Worm (Caenorhabditis elegans) whole organism, L1 larva: ENCODE results near the gene mrpl-28.

Experiments
- C04F5.9 ChIP-seq: sonication (generic microtip); optimal IDR thresholded peaks from 2 replicates; lab custom pipeline; 2016; ENCODE audit warnings: missing genetic modification characterization, missing compliant biosample characterization
- C16A3.4 ChIP-seq: fragments of 150-350 bp; optimal IDR thresholded peaks from 2 replicates; lab custom pipeline; 2014; ENCODE audit warnings: missing biosample characterization, missing genetic modification characterization
- Y116A8C.19 ChIP-seq: sonication (generic microtip); optimal IDR thresholded peaks from 2 replicates; lab custom pipeline; 2016; ENCODE audit warnings: missing compliant biosample characterization, missing genetic modification characterization, borderline replicate concordance
- aly-2 ChIP-seq: fragments of 150-350 bp; optimal IDR thresholded peaks from 2 replicates; lab custom pipeline; 2014; ENCODE audit warnings: missing biosample characterization, missing genetic modification characterization
- ama-1 ChIP-seq: fragments of 150-350 bp; optimal IDR thresholded peaks from 2 replicates; lab custom pipeline; 2014
- ceh-63 ChIP-seq: fragments of 200-800 bp; sonication (Bioruptor generic); optimal IDR thresholded peaks from 2 replicates; lab custom pipeline; 2018; ENCODE audit warnings: mild to moderate bottlenecking, missing genetic modification characterization, missing compliant biosample characterization
- ceh-8 ChIP-seq: fragments of 200-800 bp; sonication (Bioruptor generic); optimal IDR thresholded peaks from 2 replicates; lab custom pipeline; 2018; ENCODE audit warnings: mild to moderate bottlenecking, missing genetic modification characterization, moderate library complexity, missing compliant biosample characterization
- ceh-82 ChIP-seq, 3 experiments: fragments of 150-350 bp in 1 of 3; sonication (generic microtip) in 2 of 3; optimal IDR thresholded peaks; 2 replicates each; lab custom pipeline; 2014 to 2017; ENCODE audit warnings: missing biosample characterization in 3 of 3, missing genetic modification characterization in 3 of 3
- ceh-90 ChIP-seq: sonication (generic microtip); optimal IDR thresholded peaks from 2 replicates; lab custom pipeline; 2016; ENCODE audit warnings: missing genetic modification characterization, missing compliant biosample characterization
- ces-1 ChIP-seq: fragments of 150-350 bp; optimal IDR thresholded peaks from 2 replicates; lab custom pipeline; 2014; ENCODE audit warnings: missing biosample characterization, missing genetic modification reagents, missing genetic modification characterization
- dpl-1 ChIP-seq, 3 experiments: fragments of 150-350 bp in 2 of 3; sonication (generic microtip) in 1 of 3; optimal IDR thresholded peaks; 2 replicates each; lab custom pipeline; 2014 to 2017; ENCODE audit warnings: missing biosample characterization in 3 of 3, missing genetic modification characterization in 3 of 3, missing genetic modification reagents in 3 of 3
- dsc-1 ChIP-seq: sonication (generic microtip); optimal IDR thresholded peaks from 2 replicates; lab custom pipeline; 2016; ENCODE audit warnings: mild to moderate bottlenecking, missing genetic modification characterization, missing compliant biosample characterization
- efl-1 ChIP-seq, 4 experiments: fragments of 150-350 bp; optimal IDR thresholded peaks in 3 of 4; peaks in 1 of 4; 1 replicate in 1 of 4; 2 replicates in 3 of 4; lab custom pipeline; 2014; ENCODE audit warnings: missing biosample characterization in 2 of 4, missing genetic modification characterization in 2 of 4, missing genetic modification reagents in 2 of 4
- efl-3 ChIP-seq: fragments of 200-800 bp; sonication (Bioruptor generic); optimal IDR thresholded peaks from 2 replicates; lab custom pipeline; 2018; ENCODE audit warnings: mild to moderate bottlenecking, missing genetic modification characterization, missing compliant biosample characterization
- elt-2 ChIP-seq: sonication (generic microtip); optimal IDR thresholded peaks from 2 replicates; lab custom pipeline; 2016; ENCODE audit warnings: missing genetic modification characterization, mild to moderate bottlenecking, inconsistent platforms, missing compliant biosample characterization, missing genetic modification reagents
- elt-3 ChIP-seq, 6 experiments: fragments of 150-350 bp in 1 of 6; sonication (generic microtip); optimal IDR thresholded peaks; 2 replicates each; lab custom pipeline; 2017 to 2018; ENCODE audit warnings: missing biosample characterization in 6 of 6, missing genetic modification characterization in 6 of 6, inconsistent platforms in 1 of 6
- ets-5 ChIP-seq: fragments of 200-800 bp; sonication (Bioruptor generic); IDR thresholded peaks from 2 replicates; pipeline ENCODE4 v1.3.6; 2022; ENCODE audit warnings: missing genetic modification characterization, missing compliant biosample characterization
- fkh-4 ChIP-seq: sonication (generic microtip); optimal IDR thresholded peaks from 2 replicates; lab custom pipeline; 2016; ENCODE audit warnings: missing compliant biosample characterization, missing genetic modification characterization, borderline replicate concordance
- fkh-8 ChIP-seq: sonication (generic microtip); optimal IDR thresholded peaks from 2 replicates; lab custom pipeline; 2016; ENCODE audit warnings: mild to moderate bottlenecking, missing genetic modification characterization, missing compliant biosample characterization
- fos-1 ChIP-seq: fragments of 150-350 bp; optimal IDR thresholded peaks from 2 replicates; lab custom pipeline; 2014; ENCODE audit warnings: missing biosample characterization, missing genetic modification characterization
- hlh-17 ChIP-seq: fragments of 200-800 bp; sonication (Bioruptor generic); optimal IDR thresholded peaks from 2 replicates; lab custom pipeline; 2018; ENCODE audit warnings: missing genetic modification characterization, mild to moderate bottlenecking, missing compliant biosample characterization, moderate library complexity, borderline replicate concordance
- hpl-2 ChIP-seq: fragments of 150-350 bp; optimal IDR thresholded peaks from 2 replicates; lab custom pipeline; 2014; ENCODE audit warnings: missing biosample characterization, missing genetic modification reagents, missing genetic modification characterization
- irx-1 ChIP-seq: sonication (generic microtip); optimal IDR thresholded peaks from 2 replicates; lab custom pipeline; 2016; ENCODE audit warnings: missing genetic modification characterization, missing compliant biosample characterization
- lin-14 ChIP-seq: fragments of 200-800 bp; sonication (Bioruptor generic); optimal IDR thresholded peaks from 2 replicates; lab custom pipeline; 2018; ENCODE audit warnings: mild to moderate bottlenecking, missing genetic modification characterization, moderate library complexity, missing compliant biosample characterization
- lin-15B ChIP-seq: fragments of 150-350 bp; sonication (generic microtip); optimal IDR thresholded peaks from 3 replicates; lab custom pipeline; 2014; ENCODE audit warnings: missing biosample characterization, missing genetic modification characterization
- lin-39 ChIP-seq: fragments of 150-350 bp; optimal IDR thresholded peaks from 2 replicates; lab custom pipeline; 2014; ENCODE audit warnings: missing biosample characterization, missing genetic modification reagents, missing genetic modification characterization
- mdl-1 ChIP-seq, 2 experiments: fragments of 150-350 bp; optimal IDR thresholded peaks; 2 replicates each; lab custom pipeline; 2014 to 2017; ENCODE audit warnings: missing biosample characterization in 2 of 2, missing genetic modification characterization in 2 of 2, inconsistent platforms in 1 of 2
- mef-2 ChIP-seq: fragments of 150-350 bp; optimal IDR thresholded peaks from 2 replicates; lab custom pipeline; 2014; ENCODE audit warnings: missing biosample characterization, missing genetic modification characterization
- mep-1 ChIP-seq: fragments of 150-350 bp; optimal IDR thresholded peaks from 2 replicates; lab custom pipeline; 2014; ENCODE audit warnings: missing biosample characterization, missing genetic modification characterization
- nhr-11 ChIP-seq: fragments of 150-350 bp; optimal IDR thresholded peaks from 2 replicates; lab custom pipeline; 2014; ENCODE audit warnings: missing biosample characterization, missing genetic modification characterization
- nhr-20 ChIP-seq: sonication (generic microtip); optimal IDR thresholded peaks from 2 replicates; lab custom pipeline; 2016; ENCODE audit warnings: mild to moderate bottlenecking, missing genetic modification characterization, missing compliant biosample characterization
- nhr-237 ChIP-seq: fragments of 150-350 bp; optimal IDR thresholded peaks from 2 replicates; lab custom pipeline; 2014; ENCODE audit warnings: missing biosample characterization, missing genetic modification characterization
- nhr-28 ChIP-seq: fragments of 150-350 bp; optimal IDR thresholded peaks from 2 replicates; lab custom pipeline; 2014; ENCODE audit warnings: missing biosample characterization, missing genetic modification characterization
- nhr-47 ChIP-seq: sonication (generic microtip); optimal IDR thresholded peaks from 2 replicates; lab custom pipeline; 2016; ENCODE audit warnings: mild to moderate bottlenecking, missing genetic modification characterization, moderate library complexity, missing compliant biosample characterization
- nhr-71 ChIP-seq: sonication (generic microtip); optimal IDR thresholded peaks from 2 replicates; lab custom pipeline; 2016; ENCODE audit warnings: mild to moderate bottlenecking, missing genetic modification characterization, moderate library complexity, missing compliant biosample characterization
- nhr-84 ChIP-seq: sonication (generic microtip); optimal IDR thresholded peaks from 2 replicates; lab custom pipeline; 2017; ENCODE audit warnings: missing biosample characterization, missing genetic modification characterization
- nhr-85 ChIP-seq: sonication (generic microtip); peaks from one replicate; lab custom pipeline; 2016; ENCODE audit warnings: missing genetic modification characterization, inconsistent platforms, missing compliant biosample characterization
- nhr-90 ChIP-seq: sonication (generic microtip); optimal IDR thresholded peaks from 2 replicates; lab custom pipeline; 2016; ENCODE audit warnings: mild to moderate bottlenecking, missing genetic modification characterization, missing compliant biosample characterization; ENCODE audit not compliant: poor library complexity
- pag-3 ChIP-seq: sonication (generic microtip); optimal IDR thresholded peaks from 2 replicates; lab custom pipeline; 2017; ENCODE audit warnings: missing genetic modification characterization, mild to moderate bottlenecking, missing compliant biosample characterization, antibody characterized with exemption, borderline replicate concordance; ENCODE audit not compliant: insufficient read depth
- pqm-1 ChIP-seq: sonication (generic microtip); optimal IDR thresholded peaks from 3 replicates; lab custom pipeline; 2017; ENCODE audit warnings: missing biosample characterization, missing genetic modification characterization
- rnt-1 ChIP-seq: sonication (generic microtip); optimal IDR thresholded peaks from 2 replicates; lab custom pipeline; 2016; ENCODE audit warnings: mild to moderate bottlenecking, missing genetic modification characterization, moderate library complexity, missing compliant biosample characterization
- snpc-4 ChIP-seq: fragments of 150-350 bp; optimal IDR thresholded peaks from 2 replicates; lab custom pipeline; 2014; ENCODE audit warnings: missing biosample characterization, missing genetic modification characterization
- sox-4 ChIP-seq: sonication (generic microtip); optimal IDR thresholded peaks from 2 replicates; lab custom pipeline; 2016; ENCODE audit warnings: missing genetic modification characterization, missing compliant biosample characterization
- swsn-7 ChIP-seq: sonication (generic microtip); optimal IDR thresholded peaks from 2 replicates; lab custom pipeline; 2016; ENCODE audit warnings: missing genetic modification characterization, missing compliant biosample characterization
- tbx-2 ChIP-seq: sonication (generic microtip); optimal IDR thresholded peaks from 2 replicates; lab custom pipeline; 2016; ENCODE audit warnings: missing genetic modification characterization, missing compliant biosample characterization
- unc-130 ChIP-seq: fragments of 150-350 bp; optimal IDR thresholded peaks from 2 replicates; lab custom pipeline; 2017; ENCODE audit warnings: missing biosample characterization, missing genetic modification characterization, inconsistent platforms
- xbp-1 ChIP-seq: sonication (generic microtip); optimal IDR thresholded peaks from 2 replicates; lab custom pipeline; 2016; ENCODE audit warnings: missing genetic modification characterization, missing compliant biosample characterization
- zip-4 ChIP-seq: fragments of 200-800 bp; sonication (Bioruptor generic); optimal IDR thresholded peaks from 2 replicates; lab custom pipeline; 2018; ENCODE audit warnings: mild to moderate bottlenecking, missing genetic modification characterization, moderate library complexity, missing compliant biosample characterization

The mrpl-28 gene

DNA sequence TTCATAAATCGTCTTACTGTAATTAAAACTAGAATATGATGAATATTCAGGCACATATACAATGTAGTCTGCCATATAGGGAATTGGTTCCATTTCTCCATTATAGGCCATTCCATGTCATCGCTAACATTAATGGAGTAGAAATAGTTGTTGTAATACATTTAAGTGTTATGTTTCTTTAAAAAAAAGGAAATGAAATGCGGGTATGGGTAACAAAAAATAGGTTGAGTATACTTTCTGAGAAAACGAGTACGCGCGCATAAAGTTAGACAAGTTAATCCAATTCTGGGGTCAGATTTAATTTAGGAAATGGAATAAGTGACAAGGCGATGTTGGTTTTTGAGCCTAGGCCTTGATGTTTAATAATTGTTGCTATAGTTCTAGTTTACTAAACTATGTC, 17.9 kb upstream of the mrpl-28 start, which contains the start of gene T01D1.7:
Gene T01D1.7 (minus strand): TSS at position 101 of the 400 bp plus-strand sequence.
- TF ChIP-seq nhr-47 (tag; lab: Kevin White, UChicago) (peak; percentile 16), mef-2 (no peak), ceh-82 (tag; optimal IDR thresholded peaks at IDR 0.05; lab: Kevin White, UChicago) (no peak), nhr-71 (tag; lab: Kevin White, UChicago) (peak; percentile 40), irx-1 (tag; lab: Kevin White, UChicago) (peak; percentile 3), elt-2 (tag; lab: Kevin White, UChicago) (no peak), nhr-11 (no peak), swsn-7 (tag; lab: Kevin White, UChicago) (no peak), mdl-1 (tag; optimal IDR thresholded peaks at IDR 0.05; lab: Kevin White, UChicago) (no peak), hpl-2 (GFP tag; lab: Kevin White, UChicago) (no peak), hlh-17 (GFP tag; lab: Kevin White, UChicago) (no peak), tbx-2 (tag; lab: Kevin White, UChicago) (no peak), fkh-8 (peak; percentile 15), nhr-84 (tag; lab: Kevin White, UChicago) (no peak), C04F5.9 (tag; lab: Kevin White, UChicago) (no peak), nhr-85 (tag; lab: Kevin White, UChicago) (no peak), rnt-1 (tag; lab: Kevin White, UChicago) (no peak), xbp-1 (tag; lab: Kevin White, UChicago) (no peak), sox-4 (no peak), snpc-4 (no peak)

DNA sequence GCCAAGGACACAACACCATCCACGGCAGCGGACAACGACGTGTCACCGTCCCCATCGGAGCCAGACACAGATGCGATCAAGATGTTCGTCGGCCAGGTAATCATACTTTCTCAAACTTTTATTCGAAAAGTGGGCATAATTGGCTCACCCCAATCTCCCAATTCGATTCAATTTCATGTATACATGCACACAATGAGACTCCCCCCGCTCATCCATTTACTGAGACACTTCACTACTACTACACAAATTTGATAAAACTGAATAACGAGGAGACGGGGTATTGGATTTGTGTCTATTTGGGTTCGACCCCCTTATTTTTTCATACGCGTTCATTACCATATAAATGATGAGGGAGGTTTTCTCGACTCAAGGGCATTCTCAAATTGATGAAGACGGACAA, 7.4 kb upstream of the mrpl-28 start:
- TF ChIP-seq ceh-63 (GFP tag; lab: Kevin White, UChicago) (no peak), pag-3 (tag; lab: Kevin White, UChicago) (no peak), xbp-1 (tag; lab: Kevin White, UChicago) (no peak), lin-14 (GFP tag; lab: Kevin White, UChicago) (peak; percentile 37), efl-1 (optimal IDR thresholded peaks at IDR 0.05; lab: Kevin White, UChicago) (no peak), efl-1 (GFP tag; optimal IDR thresholded peaks at IDR 0.05 in 1 of 2; lab: Kevin White, UChicago) (peak in 1 of 2 experiments; percentile 76), elt-3 (tag; optimal IDR thresholded peaks at IDR 0.05; lab: Kevin White, UChicago) (peak in 1 of 6 experiments; percentile 9), nhr-85 (tag; lab: Kevin White, UChicago) (peak; percentile 68), fkh-8 (no peak)

DNA sequence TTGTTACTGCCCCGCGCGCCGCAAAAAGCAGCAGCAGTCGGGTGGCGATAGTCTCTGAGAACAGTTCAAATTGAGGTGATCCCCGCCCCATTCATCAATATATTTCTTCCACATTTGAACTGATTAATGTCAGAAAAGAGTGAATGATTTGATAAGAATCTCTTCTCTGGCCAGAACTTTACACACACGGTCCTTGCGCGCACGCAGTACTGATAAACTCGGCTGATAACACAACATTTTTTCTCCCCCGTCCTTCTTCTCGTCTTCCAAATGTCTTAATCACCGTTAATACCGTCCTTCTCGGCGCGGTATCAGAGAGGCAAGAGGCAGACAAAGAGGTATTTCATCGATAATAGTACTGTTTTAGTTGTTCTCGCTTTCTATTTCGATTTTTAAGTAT, 6.4 kb upstream of the mrpl-28 start, which contains the start of gene etr-1:
Gene etr-1 (plus strand): TSS at position 193 of the 400 bp plus-strand sequence.
- no peak for TF ChIP-seq lin-39
- peak; percentile 36 for TF ChIP-seq nhr-71 (tag; lab: Kevin White, UChicago)
- no peak for TF ChIP-seq fos-1 (tag; lab: Kevin White, UChicago)
- TF ChIP-seq efl-3 (GFP tag; lab: Kevin White, UChicago) = no peak
- no peak for TF ChIP-seq nhr-28
- no peak for TF ChIP-seq ceh-8 (GFP tag; lab: Kevin White, UChicago)
- TF ChIP-seq aly-2 (tag; lab: Kevin White, UChicago) = no peak
- no peak for TF ChIP-seq zip-4 (GFP tag; lab: Kevin White, UChicago)
- TF ChIP-seq rnt-1 (tag; lab: Kevin White, UChicago) = no peak
- TF ChIP-seq lin-15B = no peak
- TF ChIP-seq unc-130 (tag; lab: Kevin White, UChicago) = peak; percentile 25
- TF ChIP-seq pag-3 (tag; lab: Kevin White, UChicago) = no peak
- no peak for TF ChIP-seq hpl-2 (GFP tag; lab: Kevin White, UChicago)
- TF ChIP-seq dsc-1 = no peak
- TF ChIP-seq ets-5 (GFP tag; lab: Robert Waterston, UW) = no peak
- TF ChIP-seq ceh-90 (tag; lab: Kevin White, UChicago) = no peak
- TF ChIP-seq pqm-1 (tag; lab: Kevin White, UChicago) = peak; percentile 19
- TF ChIP-seq ama-1 = no peak
- TF ChIP-seq ceh-63 (GFP tag; lab: Kevin White, UChicago) = no peak
- TF ChIP-seq Y116A8C.19 = no peak
- peak; percentile 23 for TF ChIP-seq nhr-20 (tag; lab: Kevin White, UChicago)
- no peak for TF ChIP-seq ceh-82 (tag; optimal IDR thresholded peaks at IDR 0.05; lab: Kevin White, UChicago)
- no peak for TF ChIP-seq C16A3.4
- no peak for TF ChIP-seq fkh-8
- TF ChIP-seq mep-1 (tag; lab: Kevin White, UChicago) = no peak
- TF ChIP-seq nhr-90 (tag; lab: Kevin White, UChicago) = peak; percentile 16
- TF ChIP-seq nhr-237 = no peak
- no peak for TF ChIP-seq xbp-1 (tag; lab: Kevin White, UChicago)
- no peak for TF ChIP-seq dpl-1 (GFP tag; optimal IDR thresholded peaks at IDR 0.05; lab: Kevin White, UChicago)
- no peak for TF ChIP-seq nhr-85 (tag; lab: Kevin White, UChicago)
- no peak for TF ChIP-seq fkh-4 (tag; lab: Kevin White, UChicago)
- no peak for TF ChIP-seq ces-1 (GFP tag; lab: Kevin White, UChicago)
